Fruit fly (Drosophila melanogaster) whole organism, embryonic: ENCODE data around the gene Kdm3.
A peak's percentile ranks its signal among the peaks of the same experiment; 100 is the strongest.

ENCODE experiments used
- BEAF-32 ChIP-seq: fragments of 200-800 bp; sonication (Bioruptor generic); optimal IDR thresholded peaks from 3 replicates; lab custom pipeline; 2017; ENCODE audit warnings: missing biosample characterization, missing genetic modification characterization, mild to moderate bottlenecking, moderate library complexity, missing genetic modification reagents
- CG10147 ChIP-seq: fragments of 200-800 bp; sonication (Bioruptor generic); optimal IDR thresholded peaks from 2 replicates; lab custom pipeline; 2019; ENCODE audit warnings: missing biosample characterization, mild to moderate bottlenecking, missing genetic modification characterization, moderate library complexity
- CG10267 ChIP-seq: fragments of 200-800 bp; sonication (Bioruptor generic); optimal IDR thresholded peaks from 2 replicates; lab custom pipeline; 2018; ENCODE audit warnings: missing biosample characterization, mild to moderate bottlenecking, missing genetic modification characterization, moderate library complexity
- CG10462 ChIP-seq: fragments of 200-800 bp; sonication (Bioruptor generic); optimal IDR thresholded peaks from 2 replicates; lab custom pipeline; 2016; ENCODE audit warnings: missing biosample characterization, missing genetic modification characterization
- CG11560 ChIP-seq: fragments of 200-800 bp; sonication (Bioruptor generic); IDR thresholded peaks from 3 replicates; pipeline ENCODE4 v1.3.6; 2022; ENCODE audit warnings: missing biosample characterization, missing genetic modification characterization
- CG12155 ChIP-seq: fragments of 200-800 bp; sonication (Bioruptor generic); optimal IDR thresholded peaks from 3 replicates; lab custom pipeline; 2016; ENCODE audit warnings: missing biosample characterization, missing genetic modification characterization
- CG12299 ChIP-seq: fragments of 200-800 bp; sonication (Bioruptor generic); optimal IDR thresholded peaks from 2 replicates; lab custom pipeline; 2018; ENCODE audit warnings: missing biosample characterization, mild to moderate bottlenecking, missing genetic modification characterization
- CG12391 ChIP-seq: fragments of 200-800 bp; sonication (Bioruptor generic); optimal IDR thresholded peaks from 3 replicates; lab custom pipeline; 2018; ENCODE audit warnings: missing biosample characterization, mild to moderate bottlenecking, missing genetic modification characterization, moderate library complexity
- CG30020 ChIP-seq: fragments of 200-800 bp; optimal IDR thresholded peaks from 2 replicates; lab custom pipeline; 2019; ENCODE audit warnings: missing biosample characterization, mild to moderate bottlenecking, missing genetic modification characterization, moderate library complexity
- CG30403 ChIP-seq: fragments of 200-800 bp; sonication (Bioruptor generic); optimal IDR thresholded peaks from 3 replicates; lab custom pipeline; 2016; ENCODE audit warnings: missing biosample characterization, missing genetic modification characterization
- CG31224 ChIP-seq: fragments of 200-800 bp; sonication (Bioruptor generic); IDR thresholded peaks from 2 replicates; pipeline ENCODE4 v1.3.6; 2022; ENCODE audit warnings: missing biosample characterization, missing genetic modification characterization
- CG32767 ChIP-seq: fragments of 200-800 bp; sonication (Bioruptor generic); IDR thresholded peaks from 2 replicates; pipeline ENCODE4 v1.3.6; 2022; ENCODE audit warnings: missing biosample characterization, missing genetic modification characterization
- CG3847 ChIP-seq: fragments of 200-800 bp; sonication (Bioruptor generic); IDR thresholded peaks from 2 replicates; pipeline ENCODE4 v1.3.6; 2022; ENCODE audit warnings: missing biosample characterization, missing genetic modification characterization
- CG3995 ChIP-seq: fragments of 200-800 bp; sonication (Bioruptor generic); optimal IDR thresholded peaks from 3 replicates; lab custom pipeline; 2016; ENCODE audit warnings: missing biosample characterization, missing genetic modification characterization
- CG42726 ChIP-seq: fragments of 200-800 bp; sonication (Bioruptor generic); IDR thresholded peaks from 2 replicates; pipeline ENCODE4 v1.3.6; 2022; ENCODE audit warnings: missing biosample characterization, missing genetic modification characterization; ENCODE audit not compliant: partially characterized antibody
- CG4360 ChIP-seq: fragments of 200-800 bp; sonication (Bioruptor generic); IDR thresholded peaks from 2 replicates; pipeline ENCODE4 v1.3.6; 2022; ENCODE audit warnings: missing biosample characterization, missing genetic modification characterization
- CG6175 ChIP-seq: fragments of 200-800 bp; sonication (Bioruptor generic); IDR thresholded peaks from 3 replicates; pipeline ENCODE4 v1.3.6; 2022; ENCODE audit warnings: missing biosample characterization, missing genetic modification characterization
- CG7963 ChIP-seq: fragments of 200-800 bp; sonication (Bioruptor generic); IDR thresholded peaks from 3 replicates; pipeline ENCODE4 v1.3.6; 2022; ENCODE audit warnings: missing biosample characterization, missing genetic modification characterization; ENCODE audit not compliant: partially characterized antibody
- CG9932 ChIP-seq: fragments of 200-800 bp; sonication (Bioruptor generic); IDR thresholded peaks from 2 replicates; pipeline ENCODE4 v1.3.6; 2022; ENCODE audit warnings: missing biosample characterization, missing genetic modification characterization
- D19A ChIP-seq: fragments of 200-800 bp; optimal IDR thresholded peaks from 3 replicates; lab custom pipeline; 2019; ENCODE audit warnings: missing biosample characterization, mild to moderate bottlenecking, missing genetic modification characterization, moderate library complexity
- E2f2 ChIP-seq: fragments of 200-800 bp; sonication (Bioruptor generic); IDR thresholded peaks from 2 replicates; pipeline ENCODE4 v1.3.6; 2022; ENCODE audit warnings: missing biosample characterization, missing genetic modification characterization
- HHEX ChIP-seq: fragments of 200-800 bp; sonication (Bioruptor generic); optimal IDR thresholded peaks from 3 replicates; lab custom pipeline; 2017; ENCODE audit warnings: missing biosample characterization, mild to moderate bottlenecking, missing genetic modification characterization, missing genetic modification reagents
- Hmr ChIP-seq: fragments of 200-800 bp; sonication (Bioruptor generic); optimal IDR thresholded peaks from 3 replicates; lab custom pipeline; 2017; ENCODE audit warnings: mild to moderate bottlenecking, missing biosample characterization, missing genetic modification reagents, missing genetic modification characterization
- Hr3 ChIP-seq: fragments of 200-800 bp; sonication (Bioruptor generic); optimal IDR thresholded peaks from 3 replicates; lab custom pipeline; 2016; ENCODE audit warnings: missing biosample characterization, missing genetic modification characterization
- Lhr ChIP-seq: fragments of 200-800 bp; sonication (Bioruptor generic); optimal IDR thresholded peaks from 3 replicates; lab custom pipeline; 2017; ENCODE audit warnings: mild to moderate bottlenecking, missing biosample characterization, missing genetic modification reagents, missing genetic modification characterization
- Mes4 ChIP-seq: fragments of 200-800 bp; sonication (Bioruptor generic); optimal IDR thresholded peaks from 2 replicates; lab custom pipeline; 2016; ENCODE audit warnings: missing biosample characterization, missing genetic modification characterization
- Sry-β ChIP-seq: fragments of 200-800 bp; sonication (Bioruptor generic); optimal IDR thresholded peaks from 2 replicates; lab custom pipeline; 2018; ENCODE audit warnings: missing biosample characterization, mild to moderate bottlenecking, missing genetic modification characterization, moderate library complexity
- Sry-δ ChIP-seq: fragments of 200-800 bp; sonication (Bioruptor generic); optimal IDR thresholded peaks from 2 replicates; lab custom pipeline; 2016; ENCODE audit warnings: missing biosample characterization, missing genetic modification characterization
- Ssrp ChIP-seq: fragments of 200-800 bp; sonication (Bioruptor generic); optimal IDR thresholded peaks from 2 replicates; lab custom pipeline; 2018; ENCODE audit warnings: missing biosample characterization, mild to moderate bottlenecking, missing genetic modification characterization, moderate library complexity
- Trl ChIP-seq, 3 experiments: fragments of >200 bp in 2 of 3; fragments of 200-800 bp in 1 of 3; sonication (Bioruptor generic) in 1 of 3; optimal IDR thresholded peaks; 2 replicates in 1 of 3; 3 replicates in 2 of 3; lab custom pipeline; 2016 to 2017; ENCODE audit warnings: missing biosample characterization in 1 of 3, missing genetic modification characterization in 1 of 3
- Vsx1 ChIP-seq: fragments of 200-800 bp; sonication (Bioruptor generic); optimal IDR thresholded peaks from 2 replicates; lab custom pipeline; 2017; ENCODE audit warnings: missing biosample characterization, mild to moderate bottlenecking, missing genetic modification characterization, missing genetic modification reagents
- al ChIP-seq: fragments of 200-800 bp; sonication (Bioruptor generic); IDR thresholded peaks from 2 replicates; pipeline ENCODE4 v1.3.6; 2022; ENCODE audit warnings: missing biosample characterization, missing genetic modification characterization
- cato ChIP-seq: fragments of 200-800 bp; sonication (Bioruptor generic); optimal IDR thresholded peaks from 2 replicates; lab custom pipeline; 2016; ENCODE audit warnings: missing biosample characterization, missing genetic modification characterization, borderline replicate concordance
- dm ChIP-seq: fragments of 200-800 bp; sonication (Bioruptor generic); optimal IDR thresholded peaks from 3 replicates; lab custom pipeline; 2016; ENCODE audit warnings: missing biosample characterization, missing genetic modification characterization
- grau ChIP-seq: fragments of 200-800 bp; optimal IDR thresholded peaks from 3 replicates; lab custom pipeline; 2019; ENCODE audit warnings: missing biosample characterization, mild to moderate bottlenecking, missing genetic modification characterization, moderate library complexity
- h ChIP-seq: fragments of >200 bp; optimal IDR thresholded peaks from 2 replicates; lab custom pipeline; 2017
- insv ChIP-seq, 2 experiments: fragments of 200-800 bp; sonication (Bioruptor generic); optimal IDR thresholded peaks; 3 replicates each; lab custom pipeline; 2016 to 2018; ENCODE audit warnings: missing biosample characterization in 2 of 2, missing genetic modification characterization in 2 of 2
- lbe ChIP-seq: fragments of 200-800 bp; sonication (Bioruptor generic); optimal IDR thresholded peaks from 2 replicates; lab custom pipeline; 2016; ENCODE audit warnings: missing biosample characterization, mild to moderate bottlenecking, missing genetic modification characterization
- mld ChIP-seq: fragments of 200-800 bp; sonication (Bioruptor generic); IDR thresholded peaks from 3 replicates; pipeline ENCODE4 v1.3.6; 2022; ENCODE audit warnings: missing biosample characterization, missing genetic modification characterization; ENCODE audit not compliant: partially characterized antibody
- nerfin-2 ChIP-seq: fragments of 200-800 bp; sonication (Bioruptor generic); IDR thresholded peaks from 2 replicates; pipeline ENCODE4 v1.3.6; 2022; ENCODE audit warnings: missing biosample characterization, missing genetic modification characterization; ENCODE audit not compliant: partially characterized antibody
- onecut ChIP-seq: fragments of 200-800 bp; sonication (Bioruptor generic); IDR thresholded peaks from 2 replicates; pipeline ENCODE4 v1.3.6; 2022; ENCODE audit warnings: missing biosample characterization, missing genetic modification characterization
- pita ChIP-seq: fragments of 200-800 bp; sonication (Bioruptor generic); optimal IDR thresholded peaks from 2 replicates; lab custom pipeline; 2017; ENCODE audit warnings: missing biosample characterization, mild to moderate bottlenecking, missing genetic modification characterization
- pum ChIP-seq: fragments of 200-800 bp; sonication (Bioruptor generic); optimal IDR thresholded peaks from 2 replicates; lab custom pipeline; 2016; ENCODE audit warnings: missing biosample characterization, missing genetic modification characterization
- row ChIP-seq: fragments of 200-800 bp; sonication (Bioruptor generic); IDR thresholded peaks from 3 replicates; pipeline ENCODE4 v1.3.6; 2022; ENCODE audit warnings: missing biosample characterization, missing genetic modification characterization
- run ChIP-seq: fragments of 200-800 bp; sonication (Bioruptor generic); optimal IDR thresholded peaks from 3 replicates; lab custom pipeline; 2018; ENCODE audit warnings: missing biosample characterization, mild to moderate bottlenecking, missing genetic modification characterization
- sens ChIP-seq: fragments of 200-800 bp; sonication (Bioruptor generic); peaks from one replicate; lab custom pipeline; 2016; ENCODE audit warnings: missing biosample characterization, missing genetic modification characterization
- sqz ChIP-seq: fragments of 200-800 bp; sonication (Bioruptor generic); optimal IDR thresholded peaks from 3 replicates; lab custom pipeline; 2018; ENCODE audit warnings: missing biosample characterization, mild to moderate bottlenecking, missing genetic modification characterization
- tio ChIP-seq: fragments of 200-800 bp; sonication (Bioruptor generic); optimal IDR thresholded peaks from 2 replicates; lab custom pipeline; 2017; ENCODE audit warnings: missing biosample characterization, missing genetic modification characterization, inconsistent platforms
- tx ChIP-seq: fragments of 200-800 bp; sonication (Bioruptor generic); optimal IDR thresholded peaks from 2 replicates; lab custom pipeline; 2016; ENCODE audit warnings: missing biosample characterization, missing genetic modification characterization
- unpg ChIP-seq: fragments of 200-800 bp; sonication (Bioruptor generic); optimal IDR thresholded peaks from 3 replicates; lab custom pipeline; 2018; ENCODE audit warnings: missing biosample characterization, mild to moderate bottlenecking, missing genetic modification characterization, moderate library complexity
- zen ChIP-seq: fragments of 200-800 bp; sonication (Bioruptor generic); optimal IDR thresholded peaks from 3 replicates; lab custom pipeline; 2018; ENCODE audit warnings: missing biosample characterization, mild to moderate bottlenecking, missing genetic modification characterization, moderate library complexity

Kdm3 gene

dm6 chr3R:9504355-9504754, 11.5 kb upstream of the Kdm3 start, which contains the start of gene CG8149 (continued):
- TF ChIP-seq CG12391, result peak; percentile 60
- no peak for TF ChIP-seq CG4360 (GFP tag; lab: Robert Waterston, UW)
- no peak for TF ChIP-seq h
- TF ChIP-seq cato, result no peak
- peak; percentile 51 for TF ChIP-seq Lhr
- peak; percentile 50 for TF ChIP-seq dm (GFP tag; lab: Kevin White, UChicago)
- TF ChIP-seq CG3847 (GFP tag; lab: Robert Waterston, UW), result no peak
- TF ChIP-seq CG30020 (tag; lab: Kevin White, UChicago), result peak; percentile 72
- peak; percentile 56 for TF ChIP-seq pita (GFP tag; lab: Kevin White, UChicago)
- TF ChIP-seq tio (GFP tag; lab: Kevin White, UChicago), result no peak
- peak; percentile 33 for TF ChIP-seq CG10147
- peak; percentile 93 for TF ChIP-seq CG11560 (tag; lab: Robert Waterston, UW)
- TF ChIP-seq lbe (GFP tag; lab: Kevin White, UChicago), result peak; percentile 70
- TF ChIP-seq onecut (GFP tag; lab: Robert Waterston, UW), result no peak
- peak; percentile 94 for TF ChIP-seq Sry-δ
- TF ChIP-seq D19A, result peak; percentile 13
- no peak for TF ChIP-seq Hr3
- no peak for TF ChIP-seq pum (GFP tag; lab: Kevin White, UChicago)
- TF ChIP-seq mld, result peak; percentile 85
- peak; percentile 69 for TF ChIP-seq Vsx1 (GFP tag; lab: Kevin White, UChicago)
- TF ChIP-seq insv (GFP tag; optimal IDR thresholded peaks at IDR 0.05; lab: Kevin White, UChicago), result peak in 1 of 2 experiments; percentile 17
- TF ChIP-seq tx (GFP tag; lab: Kevin White, UChicago), result no peak
- peak; percentile 86 for TF ChIP-seq sens
- peak; percentile 83 for TF ChIP-seq nerfin-2 (GFP tag; lab: Robert Waterston, UW)
- peak; percentile 6 for TF ChIP-seq unpg (GFP tag; lab: Kevin White, UChicago)
- peak; percentile 81; the same call in 1 of the 2 replicates for TF ChIP-seq CG42726
- TF ChIP-seq CG32767 (GFP tag; lab: Robert Waterston, UW), result peak; percentile 85
- TF ChIP-seq sqz (GFP tag; lab: Kevin White, UChicago), result no peak
- peak; percentile 88 for TF ChIP-seq BEAF-32 (GFP tag; lab: Kevin White, UChicago)
- TF ChIP-seq Mes4 (GFP tag; lab: Kevin White, UChicago), result no peak
- peak; percentile 34 for TF ChIP-seq grau (tag; lab: Kevin White, UChicago)
- TF ChIP-seq CG30403 (GFP tag; lab: Kevin White, UChicago), result peak; percentile 13
- peak; percentile 82 for TF ChIP-seq CG7963 (GFP tag; lab: Robert Waterston, UW)
- TF ChIP-seq Ssrp, result peak; percentile 15
- TF ChIP-seq row (GFP tag; lab: Robert Waterston, UW), result peak; percentile 60
- TF ChIP-seq CG12155 (GFP tag; lab: Kevin White, UChicago), result no peak
- peak; percentile 75 for TF ChIP-seq E2f2 (GFP tag; lab: Robert Waterston, UW)
- TF ChIP-seq CG31224 (GFP tag; lab: Robert Waterston, UW), result no peak
- TF ChIP-seq al (GFP tag; lab: Robert Waterston, UW), result no peak
- TF ChIP-seq Sry-β, result no peak
- peak; percentile 57 for TF ChIP-seq CG3995
- peak; percentile 72 for TF ChIP-seq CG10267 (tag; lab: Kevin White, UChicago)
- no peak for TF ChIP-seq CG6175 (GFP tag; lab: Robert Waterston, UW)
- no peak for TF ChIP-seq Trl (optimal IDR thresholded peaks at IDR 0.05; lab: Kevin White, UChicago)
- TF ChIP-seq Trl (GFP tag; optimal IDR thresholded peaks at IDR 0.05; lab: Kevin White, UChicago), result no peak
- no peak for TF ChIP-seq Hmr
- TF ChIP-seq CG12299 (tag; lab: Kevin White, UChicago), result peak; percentile 35
- TF ChIP-seq run (tag; lab: Kevin White, UChicago), result no peak
- no peak for TF ChIP-seq CG10462 (GFP tag; lab: Kevin White, UChicago)
- peak; percentile 68 for TF ChIP-seq zen (tag; lab: Kevin White, UChicago)
- TF ChIP-seq CG9932 (GFP tag; lab: Robert Waterston, UW), result no peak; the same call in 1 of the 2 replicates
- TF ChIP-seq HHEX (GFP tag; lab: Kevin White, UChicago), result no peak
